Worm (Caenorhabditis elegans) whole organism, L3 larva: ENCODE data around the gene C27F2.6.

ENCODE experiments used
- fkh-10 ChIP-seq: sonication (generic microtip); optimal IDR thresholded peaks from 2 replicates; lab custom pipeline; 2017; ENCODE audit warnings: missing biosample characterization, missing genetic modification reagents, missing genetic modification characterization
- nhr-11 ChIP-seq: fragments of 150-350 bp; optimal IDR thresholded peaks from 2 replicates; lab custom pipeline; 2014; ENCODE audit warnings: missing biosample characterization, missing genetic modification characterization
- skn-1 ChIP-seq: fragments of 150-350 bp; optimal IDR thresholded peaks from 2 replicates; lab custom pipeline; 2014; ENCODE audit warnings: missing biosample characterization, missing genetic modification characterization
- unc-62 ChIP-seq: fragments of 150-350 bp; sonication (generic microtip); optimal IDR thresholded peaks from 4 replicates; lab custom pipeline; 2014; ENCODE audit warnings: missing biosample characterization, missing genetic modification reagents, missing genetic modification characterization

DNA sequence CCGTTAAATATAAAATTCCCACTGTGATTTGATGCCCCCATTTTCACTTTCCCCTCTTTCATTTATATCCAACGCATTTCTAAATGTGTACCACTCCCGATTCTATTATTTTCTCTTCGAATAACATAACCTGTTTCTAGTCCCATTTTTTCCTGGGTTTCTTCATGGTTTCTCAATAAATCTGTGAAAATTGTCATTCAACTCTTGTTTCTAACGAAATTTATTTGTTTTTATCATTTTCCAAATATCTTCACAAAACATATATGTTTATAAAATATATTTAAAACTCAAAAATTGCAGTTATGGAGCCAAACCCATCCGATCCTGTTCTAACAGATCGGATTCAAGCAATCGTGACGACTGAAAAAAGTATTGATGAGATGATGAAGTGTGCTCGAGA is 40.7 kb upstream of the C27F2.6 start, which contains the start of gene mdt-11:
- TF ChIP-seq skn-1 (tag; lab: Kevin White, UChicago): no peak
- TF ChIP-seq unc-62 (GFP tag; lab: Kevin White, UChicago): no peak
- TF ChIP-seq fkh-10 (GFP tag; lab: Kevin White, UChicago): no peak
- TF ChIP-seq nhr-11 (tag; lab: Kevin White, UChicago): no peak
